Worm (Caenorhabditis elegans) whole organism, young adult: ENCODE data around the gene coa-3.

Source experiments
- B0019.2 ChIP-seq: fragments of 200-800 bp; sonication (Bioruptor generic); conservative IDR thresholded peaks from 2 replicates; pipeline ENCODE4 v1.3.6; 2022; ENCODE audit warnings: missing genetic modification reagents, missing genetic modification characterization, missing compliant biosample characterization
- B0035.1 ChIP-seq: sonication (generic microtip); optimal IDR thresholded peaks from 2 replicates; lab custom pipeline; 2016; ENCODE audit warnings: missing genetic modification characterization, mild to moderate bottlenecking, missing compliant biosample characterization, missing genotype, missing genetic modification reagents
- F23B12.7 ChIP-seq: sonication (generic microtip); optimal IDR thresholded peaks from 2 replicates; lab custom pipeline; 2017; ENCODE audit warnings: missing genetic modification characterization, mild to moderate bottlenecking, missing compliant biosample characterization, antibody characterized with exemption, moderate library complexity; ENCODE audit not compliant: insufficient read depth
- F37B4.10 ChIP-seq: fragments of 200-800 bp; sonication (Bioruptor generic); IDR thresholded peaks from 2 replicates; pipeline ENCODE4 v1.3.6; 2022; ENCODE audit warnings: missing genetic modification characterization, missing compliant biosample characterization
- F52B5.7 ChIP-seq: sonication (generic microtip); optimal IDR thresholded peaks from 2 replicates; lab custom pipeline; 2016; ENCODE audit warnings: mild to moderate bottlenecking, missing genetic modification characterization, missing compliant biosample characterization
- F57C9.4 ChIP-seq: sonication (generic microtip); optimal IDR thresholded peaks from 2 replicates; lab custom pipeline; 2017; ENCODE audit warnings: mild to moderate bottlenecking, missing genetic modification characterization, missing compliant biosample characterization
- T26A5.8 ChIP-seq: sonication (generic microtip); optimal IDR thresholded peaks from 2 replicates; lab custom pipeline; 2016; ENCODE audit warnings: missing genetic modification characterization, missing compliant biosample characterization
- Y53F4B.3 ChIP-seq: fragments of 200-800 bp; sonication (Bioruptor generic); IDR thresholded peaks from 2 replicates; pipeline ENCODE4 v1.3.6; 2022; ENCODE audit warnings: missing genetic modification reagents, missing genetic modification characterization, missing compliant biosample characterization
- Y56A3A.18 ChIP-seq: fragments of 200-800 bp; sonication (Bioruptor generic); IDR thresholded peaks from 2 replicates; pipeline ENCODE4 v1.3.6; 2022; ENCODE audit warnings: missing genetic modification reagents, missing genetic modification characterization, missing compliant biosample characterization
- Y67H2A.10 ChIP-seq: fragments of 200-800 bp; sonication (Bioruptor generic); conservative IDR thresholded peaks from 2 replicates; pipeline ENCODE4 v1.3.6; 2022; ENCODE audit warnings: missing genetic modification reagents, missing genetic modification characterization, missing compliant biosample characterization
- ZK185.1 ChIP-seq: sonication (generic microtip); optimal IDR thresholded peaks from 2 replicates; lab custom pipeline; 2016; ENCODE audit warnings: mild to moderate bottlenecking, missing genetic modification characterization, missing compliant biosample characterization; ENCODE audit not compliant: poor library complexity, severe bottlenecking
- ama-1 ChIP-seq, 3 experiments: fragments of 150-350 bp in 1 of 3; sonication (generic microtip) in 2 of 3; optimal IDR thresholded peaks; 2 replicates each; lab custom pipeline; 2014 to 2018; ENCODE audit warnings: missing biosample characterization in 2 of 3, missing genetic modification characterization in 2 of 3, missing genetic modification reagents in 2 of 3
- aptf-3 ChIP-seq: fragments of 200-800 bp; sonication (Bioruptor generic); IDR thresholded peaks from 2 replicates; pipeline ENCODE4 v1.3.6; 2022; ENCODE audit warnings: missing genetic modification characterization, missing compliant biosample characterization
- athp-1 ChIP-seq: sonication (generic microtip); optimal IDR thresholded peaks from 2 replicates; lab custom pipeline; 2017; ENCODE audit warnings: mild to moderate bottlenecking, missing genetic modification characterization, missing compliant biosample characterization
- attf-5 ChIP-seq: fragments of 200-800 bp; sonication (Bioruptor generic); optimal IDR thresholded peaks from 2 replicates; lab custom pipeline; 2018; ENCODE audit warnings: mild to moderate bottlenecking, missing genetic modification characterization, missing compliant biosample characterization
- bed-2 ChIP-seq: fragments of 200-800 bp; sonication (Bioruptor generic); IDR thresholded peaks from 2 replicates; pipeline ENCODE4 v1.3.6; 2022; ENCODE audit warnings: missing genetic modification reagents, missing genetic modification characterization, missing compliant biosample characterization
- cebp-1 ChIP-seq, 2 experiments: fragments of 200-800 bp in 1 of 2; sonication (Bioruptor generic) in 1 of 2; sonication (generic microtip) in 1 of 2; IDR thresholded peaks in 1 of 2; optimal IDR thresholded peaks in 1 of 2; 2 replicates each; pipeline versions ENCODE4 v1.3.6 to Lab custom; 2017 to 2022; ENCODE audit warnings: missing compliant biosample characterization in 2 of 2, missing genetic modification characterization in 2 of 2, mild to moderate bottlenecking in 1 of 2, missing genetic modification reagents in 1 of 2, moderate library complexity in 1 of 2
- die-1 ChIP-seq: sonication (generic microtip); optimal IDR thresholded peaks from 2 replicates; lab custom pipeline; 2016; ENCODE audit warnings: missing genotype, mild to moderate bottlenecking, missing genetic modification characterization, missing compliant biosample characterization
- dox-1 ChIP-seq: fragments of 200-800 bp; sonication (Bioruptor generic); IDR thresholded peaks from 2 replicates; pipeline ENCODE4 v1.3.6; 2022; ENCODE audit warnings: missing genetic modification reagents, missing genetic modification characterization, missing compliant biosample characterization
- egl-18 ChIP-seq: fragments of 200-800 bp; sonication (Bioruptor generic); IDR thresholded peaks from 2 replicates; pipeline ENCODE4 v1.3.6; 2022; ENCODE audit warnings: missing genetic modification reagents, missing genetic modification characterization, missing compliant biosample characterization
- egl-44 ChIP-seq: fragments of 200-800 bp; sonication (Bioruptor generic); IDR thresholded peaks from 2 replicates; pipeline ENCODE4 v1.3.6; 2022; ENCODE audit warnings: missing genetic modification reagents, missing genetic modification characterization, missing compliant biosample characterization
- ekl-4 ChIP-seq: fragments of 200-800 bp; sonication (Bioruptor generic); IDR thresholded peaks from 2 replicates; pipeline ENCODE4 v1.3.6; 2022; ENCODE audit warnings: missing genetic modification reagents, missing genetic modification characterization, missing compliant biosample characterization
- ets-4 ChIP-seq: fragments of 200-800 bp; sonication (Bioruptor generic); optimal IDR thresholded peaks from 2 replicates; lab custom pipeline; 2018; ENCODE audit warnings: mild to moderate bottlenecking, missing genetic modification characterization, missing compliant biosample characterization
- him-1 ChIP-seq: sonication (generic microtip); optimal IDR thresholded peaks from 2 replicates; lab custom pipeline; 2016; ENCODE audit warnings: missing genotype, missing genetic modification reagents, missing genetic modification characterization, missing compliant biosample characterization
- hlh-12 ChIP-seq: sonication (generic microtip); optimal IDR thresholded peaks from 2 replicates; lab custom pipeline; 2016; ENCODE audit warnings: missing genetic modification characterization, missing compliant biosample characterization
- hlh-26 ChIP-seq: fragments of 200-800 bp; sonication (Bioruptor generic); conservative IDR thresholded peaks from 2 replicates; pipeline ENCODE4 v1.3.6; 2022; ENCODE audit warnings: missing genetic modification reagents, missing genetic modification characterization, missing compliant biosample characterization
- hmg-1.2 ChIP-seq: fragments of 200-800 bp; sonication (Bioruptor generic); IDR thresholded peaks from 2 replicates; pipeline ENCODE4 v1.3.6; 2022; ENCODE audit warnings: missing genetic modification reagents, missing genetic modification characterization, missing compliant biosample characterization
- let-607 ChIP-seq, 2 experiments: fragments of 200-800 bp in 1 of 2; sonication (Bioruptor generic) in 1 of 2; sonication (generic microtip) in 1 of 2; optimal IDR thresholded peaks; 2 replicates each; lab custom pipeline; 2016 to 2018; ENCODE audit warnings: mild to moderate bottlenecking in 2 of 2, missing compliant biosample characterization in 2 of 2, missing genetic modification characterization in 2 of 2, moderate library complexity in 2 of 2, missing genotype in 1 of 2
- lir-1 ChIP-seq: fragments of 200-800 bp; sonication (Bioruptor generic); conservative IDR thresholded peaks from 2 replicates; pipeline ENCODE4 v1.3.6; 2022; ENCODE audit warnings: missing genetic modification reagents, missing genetic modification characterization, missing compliant biosample characterization
- madf-3 ChIP-seq: fragments of 200-800 bp; sonication (Bioruptor generic); IDR thresholded peaks from 2 replicates; pipeline ENCODE4 v1.3.6; 2022; ENCODE audit warnings: missing genetic modification reagents, missing genetic modification characterization, missing compliant biosample characterization
- madf-6 ChIP-seq: fragments of 200-800 bp; sonication (Bioruptor generic); IDR thresholded peaks from 2 replicates; pipeline ENCODE4 v1.3.6; 2022; ENCODE audit warnings: missing genetic modification reagents, missing genetic modification characterization, missing compliant biosample characterization
- nfya-1 ChIP-seq: sonication (generic microtip); optimal IDR thresholded peaks from 2 replicates; lab custom pipeline; 2017; ENCODE audit warnings: antibody characterized with exemption, missing compliant biosample characterization, missing genetic modification characterization, borderline replicate concordance; ENCODE audit not compliant: insufficient read depth
- nfyb-1 ChIP-seq: fragments of 200-800 bp; sonication (Bioruptor generic); IDR thresholded peaks from 2 replicates; pipeline ENCODE4 v1.3.6; 2022; ENCODE audit warnings: missing genetic modification reagents, missing genetic modification characterization, missing compliant biosample characterization
- pbrm-1 ChIP-seq: fragments of 200-800 bp; sonication (Bioruptor generic); IDR thresholded peaks from 2 replicates; pipeline ENCODE4 v1.3.6; 2022; ENCODE audit warnings: missing genetic modification reagents, missing genetic modification characterization, missing compliant biosample characterization
- rec-8 ChIP-seq, 2 experiments: sonication (generic microtip); optimal IDR thresholded peaks; 2 replicates each; lab custom pipeline; 2016; ENCODE audit warnings: mild to moderate bottlenecking in 2 of 2, missing genetic modification characterization in 2 of 2, missing genetic modification reagents in 2 of 2, missing genotype in 2 of 2, missing biosample characterization in 1 of 2, missing compliant biosample characterization in 1 of 2, moderate library complexity in 1 of 2
- repo-1 ChIP-seq: sonication (generic microtip); optimal IDR thresholded peaks from 2 replicates; lab custom pipeline; 2017; ENCODE audit warnings: mild to moderate bottlenecking, missing genetic modification characterization, missing compliant biosample characterization
- snpc-1.1 ChIP-seq: sonication (generic microtip); optimal IDR thresholded peaks from 2 replicates; lab custom pipeline; 2017; ENCODE audit warnings: missing genetic modification characterization, mild to moderate bottlenecking, missing compliant biosample characterization, antibody characterized with exemption, moderate library complexity, missing genotype, missing genetic modification reagents; ENCODE audit not compliant: insufficient read depth
- snpc-4 ChIP-seq, 5 experiments: fragments of 150-350 bp in 1 of 5; sonication (generic microtip) in 4 of 5; optimal IDR thresholded peaks; 2 replicates each; lab custom pipeline; 2014 to 2018; ENCODE audit warnings: missing genetic modification characterization in 5 of 5, missing biosample characterization in 3 of 5, antibody characterized with exemption in 2 of 5, mild to moderate bottlenecking in 2 of 5, missing compliant biosample characterization in 2 of 5, missing genotype in 2 of 5, moderate library complexity in 2 of 5, missing genetic modification reagents in 1 of 5
- somi-1 ChIP-seq: fragments of 200-800 bp; sonication (Bioruptor generic); optimal IDR thresholded peaks from 2 replicates; lab custom pipeline; 2018; ENCODE audit warnings: mild to moderate bottlenecking, missing genetic modification characterization, missing compliant biosample characterization
- tlf-1 ChIP-seq: fragments of 200-800 bp; sonication (Bioruptor generic); optimal IDR thresholded peaks from 2 replicates; lab custom pipeline; 2018; ENCODE audit warnings: mild to moderate bottlenecking, missing genetic modification characterization, missing compliant biosample characterization
- xnd-1 ChIP-seq: sonication (generic microtip); optimal IDR thresholded peaks from 2 replicates; lab custom pipeline; 2016; ENCODE audit warnings: missing genotype, missing genetic modification reagents, missing genetic modification characterization, missing compliant biosample characterization
- ztf-18 ChIP-seq: sonication (generic microtip); optimal IDR thresholded peaks from 2 replicates; lab custom pipeline; 2016; ENCODE audit warnings: missing genotype, mild to moderate bottlenecking, missing genetic modification characterization, missing compliant biosample characterization
- ztf-3 ChIP-seq: fragments of 200-800 bp; sonication (Bioruptor generic); optimal IDR thresholded peaks from 2 replicates; lab custom pipeline; 2018; ENCODE audit warnings: mild to moderate bottlenecking, missing genetic modification characterization, missing compliant biosample characterization

coa-3 gene

DNA sequence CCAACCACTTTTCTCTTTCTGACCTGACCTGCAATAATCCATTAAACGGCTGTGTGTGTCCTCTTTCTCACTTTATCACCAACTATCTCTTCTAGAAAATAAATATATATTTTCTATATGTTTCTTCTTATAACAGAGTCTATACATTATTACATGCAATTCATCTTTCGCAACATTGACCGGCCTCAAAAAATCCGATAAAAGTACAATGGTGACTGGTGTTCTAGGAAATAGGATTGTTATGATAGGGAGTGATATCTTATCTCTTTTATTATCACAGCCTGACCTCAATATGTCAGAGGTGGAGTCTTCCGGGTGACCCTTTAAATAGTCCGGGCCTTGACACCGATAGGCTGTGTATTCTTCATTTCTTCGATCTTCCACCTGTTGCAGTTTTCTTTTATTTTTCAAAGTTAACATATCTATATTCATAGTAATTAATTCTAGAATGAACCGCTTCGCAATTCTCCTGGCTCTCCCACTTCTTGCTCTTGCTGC, 39.9 kb downstream of the coa-3 start, which contains the start of gene dao-2:
TSS of gene dao-2 (plus strand) at position 448 of the 498 bp plus-strand sequence.
- TF ChIP-seq Y67H2A.10 (GFP tag; lab: Robert Waterston, UW) (no peak), ama-1 (optimal IDR thresholded peaks at IDR 0.05; lab: Kevin White, UChicago) (no peak), ama-1 (GFP tag; optimal IDR thresholded peaks at IDR 0.05; lab: Kevin White, UChicago) (no peak), ztf-18 (tag; lab: Kevin White, UChicago) (no peak), madf-3 (GFP tag; lab: Robert Waterston, UW) (no peak), egl-44 (GFP tag; lab: Robert Waterston, UW) (no peak), T26A5.8 (tag; lab: Kevin White, UChicago) (no peak), lir-1 (no peak), let-607 (tag; optimal IDR thresholded peaks at IDR 0.05; lab: Kevin White, UChicago) (no peak), Y56A3A.18 (GFP tag; lab: Robert Waterston, UW) (no peak)
- TF ChIP-seq, all 124 proteins: peak for 0

ce11 chrII:4560068-4560467, 42.4 kb downstream of the coa-3 start, which contains the start of gene M03A1.8:
TSS of gene M03A1.8 (plus strand) at chrII:4560336.
- TF ChIP-seq snpc-1.1 (tag; lab: Kevin White, UChicago) (no peak), ekl-4 (no peak), F52B5.7 (tag; lab: Kevin White, UChicago) (no peak), pbrm-1 (no peak), hmg-1.2 (no peak), cebp-1 (GFP tag; IDR thresholded peaks at IDR 0.05; lab: Robert Waterston, UW) (no peak), cebp-1 (tag; optimal IDR thresholded peaks at IDR 0.05; lab: Kevin White, UChicago) (no peak), F57C9.4 (tag; lab: Kevin White, UChicago) (no peak), B0035.1 (no peak), die-1 (tag; lab: Kevin White, UChicago) (no peak), F37B4.10 (GFP tag; lab: Robert Waterston, UW) (no peak), athp-1 (tag; lab: Kevin White, UChicago) (no peak), nfya-1 (tag; lab: Kevin White, UChicago) (no peak), hlh-26 (GFP tag; lab: Robert Waterston, UW) (no peak), attf-5 (GFP tag; lab: Kevin White, UChicago) (no peak), xnd-1 (tag; lab: Kevin White, UChicago) (no peak), madf-6 (no peak), rec-8 (tag; optimal IDR thresholded peaks at IDR 0.05; lab: Kevin White, UChicago) (no peak), egl-18 (GFP tag; lab: Robert Waterston, UW) (no peak), ZK185.1 (tag; lab: Kevin White, UChicago) (no peak), F23B12.7 (tag; lab: Kevin White, UChicago) (no peak)

DNA sequence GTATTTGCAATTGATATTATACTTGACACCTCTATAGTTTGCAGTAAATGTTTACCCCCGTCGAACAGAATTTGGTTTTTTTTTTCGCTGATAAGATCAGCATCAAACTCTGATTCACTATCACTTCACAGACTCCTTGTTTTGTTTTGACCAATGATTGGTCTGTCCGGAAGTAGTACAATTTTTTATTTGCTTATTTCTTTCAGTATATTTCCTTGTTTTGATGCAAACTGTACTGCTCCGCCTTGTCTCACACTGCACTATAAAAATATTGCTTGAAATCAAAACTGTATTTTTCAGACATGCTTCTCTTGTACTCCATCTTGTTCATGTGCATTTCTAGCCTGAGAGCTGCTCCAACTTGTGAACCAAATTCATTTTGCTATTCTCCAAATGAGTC, 44.9 kb downstream of the coa-3 start, which contains the start of gene M03A1.3:
TSS of gene M03A1.3 (plus strand) at position 301 of the 400 bp plus-strand sequence.
- TF ChIP-seq somi-1 (GFP tag; lab: Kevin White, UChicago) (no peak), ztf-3 (GFP tag; lab: Kevin White, UChicago) (no peak), repo-1 (tag; lab: Kevin White, UChicago) (no peak), nfyb-1 (no peak), aptf-3 (no peak), ets-4 (GFP tag; lab: Kevin White, UChicago) (no peak), Y53F4B.3 (no peak), him-1 (tag; lab: Kevin White, UChicago) (no peak), B0035.1 (no peak), dox-1 (no peak), B0019.2 (GFP tag; lab: Robert Waterston, UW) (no peak), tlf-1 (GFP tag; lab: Kevin White, UChicago) (no peak), snpc-4 (GFP tag; optimal IDR thresholded peaks at IDR 0.05; lab: Kevin White, UChicago) (no peak), snpc-4 (tag; optimal IDR thresholded peaks at IDR 0.05; lab: Kevin White, UChicago) (no peak), bed-2 (no peak), ama-1 (optimal IDR thresholded peaks at IDR 0.05; lab: Kevin White, UChicago) (no peak), ama-1 (GFP tag; optimal IDR thresholded peaks at IDR 0.05; lab: Kevin White, UChicago) (no peak), hlh-12 (tag; lab: Kevin White, UChicago) (no peak), ztf-18 (tag; lab: Kevin White, UChicago) (no peak), lir-1 (no peak)
